Fruit fly (Drosophila melanogaster) whole organism, adult: ENCODE measurements around the gene klu.

Source experiments
- CG7045 ChIP-seq: fragments of 200-800 bp; sonication (Bioruptor generic); optimal IDR thresholded peaks from 2 replicates; lab custom pipeline; 2017; ENCODE audit warnings: missing biosample characterization, mild to moderate bottlenecking, missing genetic modification characterization
- CG7101 ChIP-seq: fragments of 200-800 bp; sonication (Bioruptor generic); optimal IDR thresholded peaks from 2 replicates; lab custom pipeline; 2018; ENCODE audit warnings: missing biosample characterization, mild to moderate bottlenecking, missing genetic modification characterization, moderate library complexity
- bab1 ChIP-seq: fragments of 200-800 bp; sonication (Bioruptor generic); optimal IDR thresholded peaks from 3 replicates; lab custom pipeline; 2019; ENCODE audit warnings: missing biosample characterization, mild to moderate bottlenecking, missing genetic modification characterization, moderate library complexity
- kay ChIP-seq: fragments of 200-800 bp; sonication (Bioruptor generic); peaks from one replicate; lab custom pipeline; 2016; ENCODE audit warnings: missing biosample characterization, missing genetic modification characterization, borderline replicate concordance

DNA sequence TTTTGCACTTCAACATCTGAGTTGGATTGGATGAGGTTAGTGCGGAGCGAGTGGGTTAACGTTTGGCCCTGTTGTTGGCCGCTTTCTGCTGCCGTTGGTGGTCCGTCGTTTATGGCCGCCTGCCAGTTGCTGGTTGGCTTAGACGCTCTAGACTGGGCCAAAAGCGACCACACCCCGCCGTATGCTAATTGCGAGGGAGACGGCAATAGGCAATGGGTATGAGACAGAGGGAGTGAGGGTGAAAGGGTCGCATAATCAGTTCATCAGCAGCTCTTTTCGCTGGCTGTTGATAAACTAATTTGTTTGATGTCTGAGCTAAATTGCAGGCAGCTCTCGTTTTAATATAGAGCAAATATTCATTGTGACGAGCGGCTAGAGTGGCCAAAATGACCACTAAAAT is 52.4 kb downstream of the klu start:
- TF ChIP-seq kay (GFP tag; lab: Kevin White, UChicago), result no peak
- no peak for TF ChIP-seq CG7101 (tag; lab: Kevin White, UChicago)
- no peak for TF ChIP-seq CG7045 (GFP tag; lab: Kevin White, UChicago)
- no peak for TF ChIP-seq bab1 (GFP tag; lab: Kevin White, UChicago)
